Fruit fly (Drosophila melanogaster): ENCODE data around the gene CG32109.

The CG32109 gene

dm6 chr3L:12700509-12700995 lies 44.6 kb upstream of the CG32109 start:
- TF ChIP-seq CG15514 (GFP tag; optimal IDR thresholded peaks at IDR 0.05) (no peak), CG4820 (GFP tag; optimal IDR thresholded peaks at IDR 0.05) (no peak), CG43689 (GFP tag; IDR thresholded peaks at IDR 0.05) (no peak), CG13894 (tag; optimal IDR thresholded peaks at IDR 0.05) (peak; percentile 83), D (optimal IDR thresholded peaks at IDR 0.05) (peak; percentile 15), D (GFP tag; optimal IDR thresholded peaks at IDR 0.05) (no peak), amos (GFP tag; IDR thresholded peaks at IDR 0.05; ENCODE audit: partially characterized antibody) (no peak), D19A (tag; optimal IDR thresholded peaks at IDR 0.05) (no peak), Adf1 (GFP tag; IDR thresholded peaks at IDR 0.05) (no peak), MBD-R2 (GFP tag; IDR thresholded peaks at IDR 0.05) (no peak), HLH4C (GFP tag; IDR thresholded peaks at IDR 0.05; ENCODE audit: partially characterized antibody) (no peak), Blimp-1 (GFP tag; optimal IDR thresholded peaks at IDR 0.05) (no peak), Xbp1 (GFP tag; optimal IDR thresholded peaks at IDR 0.05) (no peak), Tbp (GFP tag; optimal IDR thresholded peaks at IDR 0.05) (no peak), dmrt11E (tag; optimal IDR thresholded peaks at IDR 0.05) (no peak), CG31441 (GFP tag; IDR thresholded peaks at IDR 0.05) (no peak), Doc3 (GFP tag; IDR thresholded peaks at IDR 0.05; ENCODE audit: partially characterized antibody) (no peak), sc (optimal IDR thresholded peaks at IDR 0.05) (no peak), sc (GFP tag; optimal IDR thresholded peaks at IDR 0.05) (no peak), bab2 (GFP tag; optimal IDR thresholded peaks at IDR 0.05) (no peak), Nf-YC (tag; optimal IDR thresholded peaks at IDR 0.05) (peak; percentile 75), sim (GFP tag; IDR thresholded peaks at IDR 0.05) (no peak), Mrtf (GFP tag; IDR thresholded peaks at IDR 0.05) (no peak), corto (GFP tag; optimal IDR thresholded peaks at IDR 0.05) (no peak), tap (tag; optimal IDR thresholded peaks at IDR 0.05) (no peak), Deaf1 (tag; optimal IDR thresholded peaks at IDR 0.05) (peak; percentile 80), ewg (GFP tag; optimal IDR thresholded peaks at IDR 0.05) (no peak), ara (GFP tag; IDR thresholded peaks at IDR 0.05) (no peak), CG10565 (GFP tag; optimal IDR thresholded peaks at IDR 0.05) (no peak), Nf-YB (GFP tag; optimal IDR thresholded peaks at IDR 0.05) (peak; percentile 58), mirr (GFP tag; optimal IDR thresholded peaks at IDR 0.05) (peak; percentile 76), az2 (GFP tag; optimal IDR thresholded peaks at IDR 0.05) (no peak), salm (tag; optimal IDR thresholded peaks at IDR 0.05) (no peak), CG4404 (GFP tag; IDR thresholded peaks at IDR 0.05) (no peak), Sox102F (GFP tag; optimal IDR thresholded peaks at IDR 0.05) (no peak), tll (GFP tag; optimal IDR thresholded peaks at IDR 0.05) (no peak)

dm6 chr3L:12701335-12701734 lies 43.8 kb upstream of the CG32109 start:
- TF ChIP-seq CG5180 (GFP tag; optimal IDR thresholded peaks at IDR 0.05) (no peak), CG10979 (tag; optimal IDR thresholded peaks at IDR 0.05) (peak; percentile 11), phol (tag; optimal IDR thresholded peaks at IDR 0.05) (peak; percentile 28), fd64A (GFP tag; optimal IDR thresholded peaks at IDR 0.05) (no peak), usp (GFP tag; optimal IDR thresholded peaks at IDR 0.05) (no peak), hkb (optimal IDR thresholded peaks at IDR 0.05) (no peak), hkb (GFP tag; IDR thresholded peaks at IDR 0.05) (0 out of 2 replicates have a peak, but pooled peaks have one; percentile 6), Sox102F (GFP tag; optimal IDR thresholded peaks at IDR 0.05) (peak; percentile 10), Jarid2 (GFP tag; optimal IDR thresholded peaks at IDR 0.05) (no peak), YL-1 (GFP tag; optimal IDR thresholded peaks at IDR 0.05) (no peak), CG10321 (GFP tag; IDR thresholded peaks at IDR 0.05) (no peak), pfk (GFP tag; optimal IDR thresholded peaks at IDR 0.05) (no peak), CG17359 (tag; optimal IDR thresholded peaks at IDR 0.05) (no peak), CG7357 (GFP tag; IDR thresholded peaks at IDR 0.05) (no peak), CG6683 (GFP tag; optimal IDR thresholded peaks at IDR 0.05) (no peak), trem (tag; optimal IDR thresholded peaks at IDR 0.05) (peak; percentile 17), CG7963 (GFP tag; IDR thresholded peaks at IDR 0.05; ENCODE audit: partially characterized antibody) (no peak), NfI (GFP tag; optimal IDR thresholded peaks at IDR 0.05) (no peak)
